Fruit fly (Drosophila melanogaster) whole organism, pupa: ENCODE results near the gene srw.

Source experiments
- CG10348 ChIP-seq: fragments of 200-800 bp; sonication (Bioruptor generic); IDR thresholded peaks from 2 replicates; pipeline ENCODE4 v1.3.6; 2022; ENCODE audit warnings: missing biosample characterization, missing genetic modification characterization
- CG12605 ChIP-seq: fragments of 200-800 bp; sonication (Bioruptor generic); IDR thresholded peaks from 2 replicates; pipeline ENCODE4 v1.3.6; 2022; ENCODE audit warnings: missing biosample characterization, missing genetic modification characterization
- CG13204 ChIP-seq: fragments of 200-800 bp; sonication (Bioruptor generic); optimal IDR thresholded peaks from 2 replicates; lab custom pipeline; 2018; ENCODE audit warnings: missing biosample characterization, mild to moderate bottlenecking, missing genetic modification characterization, moderate library complexity
- CG14655 ChIP-seq: fragments of 200-800 bp; sonication (Bioruptor generic); optimal IDR thresholded peaks from 3 replicates; lab custom pipeline; 2017; ENCODE audit warnings: mild to moderate bottlenecking, missing biosample characterization, missing genetic modification reagents, missing genetic modification characterization
- CG15710 ChIP-seq: fragments of 200-800 bp; sonication (Bioruptor generic); optimal IDR thresholded peaks from 2 replicates; lab custom pipeline; 2018; ENCODE audit warnings: missing biosample characterization, mild to moderate bottlenecking, missing genetic modification characterization, moderate library complexity
- CG17806 ChIP-seq: fragments of 200-800 bp; sonication (Bioruptor generic); optimal IDR thresholded peaks from 2 replicates; lab custom pipeline; 2018; ENCODE audit warnings: missing biosample characterization, mild to moderate bottlenecking, missing genetic modification characterization, moderate library complexity
- CG32121 ChIP-seq: fragments of 200-800 bp; sonication (Bioruptor generic); IDR thresholded peaks from 2 replicates; pipeline ENCODE4 v1.3.6; 2022; ENCODE audit warnings: missing biosample characterization, missing genetic modification characterization
- CG34367 ChIP-seq: fragments of 200-800 bp; sonication (Bioruptor generic); optimal IDR thresholded peaks from 2 replicates; lab custom pipeline; 2018; ENCODE audit warnings: missing biosample characterization, mild to moderate bottlenecking, missing genetic modification characterization
- CG4496 ChIP-seq: fragments of 200-800 bp; sonication (Bioruptor generic); IDR thresholded peaks from 3 replicates; pipeline ENCODE4 v1.3.6; 2022; ENCODE audit warnings: missing biosample characterization, missing genetic modification characterization
- CG8159 ChIP-seq: fragments of 200-800 bp; sonication (Bioruptor generic); optimal IDR thresholded peaks from 3 replicates; lab custom pipeline; 2018; ENCODE audit warnings: missing biosample characterization, mild to moderate bottlenecking, missing genetic modification characterization, moderate library complexity
- CG8301 ChIP-seq: fragments of 200-800 bp; sonication (Bioruptor generic); optimal IDR thresholded peaks from 2 replicates; lab custom pipeline; 2018; ENCODE audit warnings: missing biosample characterization, mild to moderate bottlenecking, missing genetic modification characterization
- CG9948 ChIP-seq: fragments of 200-800 bp; sonication (Bioruptor generic); optimal IDR thresholded peaks from 2 replicates; lab custom pipeline; 2018; ENCODE audit warnings: missing biosample characterization, mild to moderate bottlenecking, missing genetic modification characterization, moderate library complexity
- D1 ChIP-seq: fragments of 200-800 bp; sonication (Bioruptor generic); optimal IDR thresholded peaks from 2 replicates; lab custom pipeline; 2018; ENCODE audit warnings: missing biosample characterization, mild to moderate bottlenecking, missing genetic modification characterization, moderate library complexity
- EcR ChIP-seq: fragments of 200-800 bp; sonication (Bioruptor generic); optimal IDR thresholded peaks from 3 replicates; lab custom pipeline; 2019; ENCODE audit warnings: missing biosample characterization, missing genetic modification characterization, mild to moderate bottlenecking, moderate library complexity, missing genetic modification reagents
- Ets98B ChIP-seq: fragments of 200-800 bp; sonication (Bioruptor generic); IDR thresholded peaks from 2 replicates; pipeline ENCODE4 v1.3.6; 2022; ENCODE audit warnings: missing biosample characterization, missing genetic modification characterization
- Pif1A ChIP-seq: fragments of 200-800 bp; sonication (Bioruptor generic); optimal IDR thresholded peaks from 3 replicates; lab custom pipeline; 2016; ENCODE audit warnings: missing biosample characterization, missing genetic modification characterization
- Pif1B ChIP-seq: fragments of 200-800 bp; sonication (Bioruptor generic); optimal IDR thresholded peaks from 3 replicates; lab custom pipeline; 2016; ENCODE audit warnings: missing biosample characterization, missing genetic modification characterization
- Snoo ChIP-seq: fragments of 200-800 bp; sonication (Bioruptor generic); optimal IDR thresholded peaks from 3 replicates; lab custom pipeline; 2017; ENCODE audit warnings: missing biosample characterization, mild to moderate bottlenecking, missing genetic modification characterization, inconsistent platforms
- fd96Ca ChIP-seq: fragments of 200-800 bp; sonication (Bioruptor generic); IDR thresholded peaks from 3 replicates; pipeline ENCODE4 v1.3.6; 2022; ENCODE audit warnings: missing biosample characterization, missing genetic modification characterization
- gl ChIP-seq: fragments of 200-800 bp; sonication (Bioruptor generic); optimal IDR thresholded peaks from 2 replicates; lab custom pipeline; 2018; ENCODE audit warnings: missing biosample characterization, mild to moderate bottlenecking, missing genetic modification characterization
- rn ChIP-seq: fragments of 200-800 bp; sonication (Bioruptor generic); IDR thresholded peaks from 2 replicates; pipeline ENCODE4 v1.3.6; 2022; ENCODE audit warnings: missing biosample characterization, missing genetic modification characterization

Gene srw

DNA sequence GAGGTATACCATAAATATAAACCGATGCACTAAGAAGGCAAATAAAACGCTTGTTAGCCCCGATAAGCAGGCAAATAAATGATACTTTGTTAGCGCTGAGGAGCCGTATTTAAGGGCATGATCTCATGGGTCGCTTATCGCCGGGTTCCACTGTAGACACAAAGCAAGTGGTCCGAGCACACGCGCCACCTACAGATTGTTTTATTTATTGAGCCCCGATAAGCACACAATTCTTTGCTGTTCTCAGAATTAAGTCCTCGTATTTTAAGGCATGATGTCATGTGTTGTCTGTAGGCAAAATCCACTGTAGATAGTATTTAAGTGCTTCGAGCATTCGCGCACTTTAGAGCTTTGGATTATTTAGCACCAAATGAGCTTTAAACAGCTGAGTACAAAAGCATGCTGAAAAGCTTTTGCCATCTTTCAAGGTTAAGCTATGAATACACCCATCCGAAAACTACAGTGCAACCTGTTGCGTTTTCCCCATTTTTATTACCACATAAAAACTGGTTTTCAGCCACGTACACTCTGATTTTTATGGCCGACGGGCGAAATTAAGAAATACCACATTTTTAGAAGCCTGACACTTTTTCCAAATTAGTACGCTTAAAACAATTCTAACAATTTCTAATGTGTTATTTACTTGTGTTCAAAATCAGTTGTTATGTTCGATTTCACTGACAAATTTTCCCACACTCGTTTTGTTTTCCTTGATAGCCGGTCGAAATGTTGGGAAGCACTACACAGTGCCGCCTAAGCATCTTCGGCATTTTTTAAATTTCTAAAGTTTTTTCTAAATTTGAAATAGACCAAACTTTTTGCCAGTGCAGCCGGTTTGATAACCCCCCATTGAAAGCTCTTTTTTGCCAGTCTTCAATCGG lies 43.6 kb downstream of the srw start, which contains the start of gene Sqor:
Gene Sqor, plus strand, starts transcription at position 732 of the 881 bp plus-strand sequence.
- TF ChIP-seq CG12605 (GFP tag; lab: Robert Waterston, UW), result peak; percentile 90
- peak; percentile 82 for TF ChIP-seq gl
- TF ChIP-seq Ets98B (GFP tag; lab: Robert Waterston, UW), result peak; percentile 93
- TF ChIP-seq Snoo (tag; lab: Kevin White, UChicago), result peak; percentile 93
- TF ChIP-seq Pif1B (GFP tag; lab: Kevin White, UChicago), result no peak
- TF ChIP-seq CG15710, result peak; percentile 92
- TF ChIP-seq CG10348 (GFP tag; lab: Robert Waterston, UW), result peak; percentile 82
- no peak for TF ChIP-seq Pif1A (GFP tag; lab: Kevin White, UChicago)
- peak; percentile 97 for TF ChIP-seq EcR (GFP tag; lab: Kevin White, UChicago)
- peak; percentile 91 for TF ChIP-seq CG34367 (tag; lab: Kevin White, UChicago)
- TF ChIP-seq CG17806 (tag; lab: Kevin White, UChicago), result peak; percentile 92
- peak; percentile 95 for TF ChIP-seq CG8159 (tag; lab: Kevin White, UChicago)
- peak; percentile 85 for TF ChIP-seq rn (GFP tag; lab: Robert Waterston, UW)
- TF ChIP-seq CG8301 (tag; lab: Kevin White, UChicago), result peak; percentile 98
- TF ChIP-seq D1 (tag; lab: Kevin White, UChicago), result peak; percentile 85
- TF ChIP-seq CG4496 (GFP tag; lab: Robert Waterston, UW), result peak; percentile 96
- TF ChIP-seq CG14655, result peak; percentile 98
- TF ChIP-seq CG32121 (GFP tag; lab: Robert Waterston, UW), result peak; percentile 93
- TF ChIP-seq fd96Ca (GFP tag; lab: Robert Waterston, UW), result peak; percentile 97
- no peak for TF ChIP-seq CG13204 (GFP tag; lab: Kevin White, UChicago)
- peak; percentile 94 for TF ChIP-seq CG9948 (tag; lab: Kevin White, UChicago)

DNA sequence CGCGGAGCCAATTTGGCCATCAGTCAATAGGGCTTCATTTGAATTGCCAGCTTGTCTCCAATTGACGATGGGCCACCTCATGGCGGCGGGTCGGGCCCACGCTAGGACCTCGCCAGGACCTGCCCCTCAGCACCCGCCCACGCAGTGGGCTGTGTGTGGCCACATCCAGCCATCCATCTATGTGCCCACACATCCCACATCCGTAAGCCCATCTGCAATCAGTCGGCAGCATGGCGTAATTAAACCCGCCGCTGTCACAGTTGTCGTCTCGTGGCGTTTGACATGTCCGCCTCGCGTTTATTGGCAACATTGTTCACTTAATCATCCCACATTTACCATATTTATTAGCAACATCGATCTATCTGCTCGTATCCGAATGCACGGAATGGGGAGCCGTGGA lies 45.1 kb downstream of the srw start:
- no peak for TF ChIP-seq CG8301 (tag; lab: Kevin White, UChicago)
- no peak for TF ChIP-seq CG8159 (tag; lab: Kevin White, UChicago)
- TF ChIP-seq CG14655, result no peak
- TF ChIP-seq CG13204 (GFP tag; lab: Kevin White, UChicago), result no peak
- TF ChIP-seq CG10348 (GFP tag; lab: Robert Waterston, UW), result no peak
- no peak for TF ChIP-seq CG32121 (GFP tag; lab: Robert Waterston, UW)
- TF ChIP-seq EcR (GFP tag; lab: Kevin White, UChicago), result no peak
- no peak for TF ChIP-seq CG15710
- no peak for TF ChIP-seq rn (GFP tag; lab: Robert Waterston, UW)
- no peak for TF ChIP-seq CG12605 (GFP tag; lab: Robert Waterston, UW)
- TF ChIP-seq CG9948 (tag; lab: Kevin White, UChicago), result no peak
- no peak for TF ChIP-seq Snoo (tag; lab: Kevin White, UChicago)
- no peak for TF ChIP-seq CG4496 (GFP tag; lab: Robert Waterston, UW)
- TF ChIP-seq Pif1A (GFP tag; lab: Kevin White, UChicago), result no peak
- no peak for TF ChIP-seq CG17806 (tag; lab: Kevin White, UChicago)
- no peak for TF ChIP-seq Pif1B (GFP tag; lab: Kevin White, UChicago)
- no peak for TF ChIP-seq fd96Ca (GFP tag; lab: Robert Waterston, UW)
- TF ChIP-seq Ets98B (GFP tag; lab: Robert Waterston, UW), result no peak
- no peak for TF ChIP-seq D1 (tag; lab: Kevin White, UChicago)
- TF ChIP-seq gl, result no peak

DNA sequence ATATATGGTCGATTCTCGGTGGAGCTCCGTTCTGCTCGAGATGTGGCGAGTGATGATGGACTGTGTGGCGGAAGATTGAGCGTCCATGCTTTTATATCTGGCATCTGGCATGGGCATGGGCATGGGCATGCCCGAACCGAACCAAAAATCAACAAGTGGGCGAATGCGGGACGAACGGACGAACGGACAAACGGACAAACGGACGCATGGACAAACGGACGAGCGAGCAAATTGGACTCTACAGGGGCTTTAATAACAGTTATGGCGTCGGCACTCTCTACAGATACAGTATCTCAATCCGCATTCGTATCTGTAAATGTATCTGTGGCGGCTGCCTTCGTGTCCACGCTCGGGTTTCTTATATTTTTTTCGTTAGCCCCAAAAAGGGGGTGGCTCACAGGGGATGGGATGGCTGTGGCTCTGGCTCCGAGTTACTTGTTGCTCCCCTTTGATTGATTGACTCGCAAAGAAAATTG lies 47.1 kb downstream of the srw start, which contains the start of gene ImpL2:
Gene ImpL2, minus strand, starts transcription at position 51 of the 476 bp plus-strand sequence.
- TF ChIP-seq CG13204 (GFP tag; lab: Kevin White, UChicago) (no peak), CG14655 (no peak), CG8301 (tag; lab: Kevin White, UChicago) (no peak), rn (GFP tag; lab: Robert Waterston, UW) (no peak)

DNA sequence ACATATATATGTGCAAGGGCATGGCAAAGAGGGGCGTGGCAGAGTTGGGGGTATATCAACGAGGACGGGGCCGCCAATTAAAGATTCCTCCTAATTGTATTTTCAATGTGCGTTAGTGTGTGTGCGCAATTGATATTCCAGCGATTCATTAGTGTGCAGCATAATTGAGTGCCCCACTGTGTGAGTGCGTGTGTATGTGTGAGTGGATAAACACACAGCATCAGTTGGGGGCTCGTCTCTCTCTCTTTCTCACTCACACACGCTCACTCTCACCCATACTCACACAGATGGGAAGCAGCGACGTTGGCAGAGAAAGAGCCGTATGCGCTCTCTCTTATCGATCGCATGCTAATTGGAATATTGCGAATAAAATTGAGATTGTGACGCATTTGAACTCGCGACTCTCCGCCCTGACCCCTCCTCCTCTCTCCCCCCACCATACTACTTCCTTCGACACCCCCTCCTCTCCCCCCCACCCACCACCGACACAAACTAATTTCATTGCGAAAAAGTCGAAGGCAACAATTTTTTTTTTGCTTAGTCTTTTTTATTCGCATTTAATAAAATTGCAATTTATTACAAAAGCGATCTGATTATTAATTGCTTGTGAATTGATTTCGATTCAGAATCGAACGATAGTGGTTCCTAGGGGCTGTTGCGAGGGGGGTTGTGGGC lies 49.5 kb downstream of the srw start:
- no peak for TF ChIP-seq D1 (tag; lab: Kevin White, UChicago)
- no peak for TF ChIP-seq CG15710
- no peak for TF ChIP-seq CG4496 (GFP tag; lab: Robert Waterston, UW)
- no peak for TF ChIP-seq Ets98B (GFP tag; lab: Robert Waterston, UW)
- no peak for TF ChIP-seq CG12605 (GFP tag; lab: Robert Waterston, UW)
- no peak for TF ChIP-seq CG14655
- no peak for TF ChIP-seq gl
